Fruit fly (Drosophila melanogaster): ENCODE measurements around the gene CG11837.

The CG11837 gene

DNA sequence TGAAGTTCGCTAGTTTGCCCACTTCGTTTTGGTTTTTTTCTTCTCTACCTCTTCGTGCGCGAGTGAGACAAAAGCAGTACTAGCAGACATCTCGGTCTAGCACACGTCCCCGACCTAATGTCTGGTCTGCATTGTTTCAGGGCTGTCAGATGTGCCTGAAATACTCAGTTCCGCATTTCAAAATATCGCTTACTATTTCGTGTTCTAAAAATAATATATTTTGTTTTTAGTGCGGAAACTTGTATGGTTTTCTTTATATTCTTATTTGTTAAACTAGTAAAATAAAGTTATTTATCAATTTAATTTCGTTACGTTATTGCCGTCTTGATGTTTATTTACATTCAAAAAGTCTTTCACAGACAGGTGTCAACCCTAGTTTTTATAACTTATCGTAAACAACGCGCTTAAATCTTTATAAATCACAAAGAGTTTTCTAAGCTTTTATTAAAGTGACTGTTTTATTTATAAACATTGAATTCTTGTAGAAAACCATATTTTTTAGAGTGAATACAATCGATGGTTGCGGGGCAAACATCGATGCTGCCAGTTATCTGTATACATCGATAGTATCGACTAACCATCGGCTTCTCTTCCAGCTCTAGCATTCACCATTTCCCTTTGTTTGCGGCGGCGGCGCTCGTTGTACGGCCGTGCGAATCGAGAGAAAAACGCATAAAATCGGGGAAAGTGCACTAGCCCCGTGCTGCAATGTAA, 14.1 kb downstream of the CG11837 start (continued):
- TF ChIP-seq Scr (GFP tag; IDR thresholded peaks at IDR 0.05; ENCODE audit: partially characterized antibody): no peak
- peak; percentile 97 for TF ChIP-seq Ets65A (GFP tag)
- TF ChIP-seq en (GFP tag; optimal IDR thresholded peaks at IDR 0.05): no peak
- peak; percentile 64 for TF ChIP-seq CG16815 (GFP tag; optimal IDR thresholded peaks at IDR 0.05)
- TF ChIP-seq luna (GFP tag; optimal IDR thresholded peaks at IDR 0.05): peak; percentile 59
- peak; percentile 14 for TF ChIP-seq CG9876 (GFP tag; optimal IDR thresholded peaks at IDR 0.05)
- no peak for TF ChIP-seq Lpt (GFP tag; optimal IDR thresholded peaks at IDR 0.05)
- TF ChIP-seq CG31388 (GFP tag; optimal IDR thresholded peaks at IDR 0.05): no peak
- TF ChIP-seq HLH3B (GFP tag; IDR thresholded peaks at IDR 0.05): no peak
- TF ChIP-seq sd (tag; optimal IDR thresholded peaks at IDR 0.05): no peak
- peak; percentile 75 for TF ChIP-seq nmo (GFP tag; optimal IDR thresholded peaks at IDR 0.05)
- no peak for TF ChIP-seq prd (optimal IDR thresholded peaks at IDR 0.05)
- no peak for TF ChIP-seq prd (GFP tag; IDR thresholded peaks at IDR 0.05)
- TF ChIP-seq CG16863 (GFP tag; optimal IDR thresholded peaks at IDR 0.05): peak; percentile 56
- peak; percentile 32 for TF ChIP-seq CG6683 (GFP tag; optimal IDR thresholded peaks at IDR 0.05)
- TF ChIP-seq schlank (tag; optimal IDR thresholded peaks at IDR 0.05): no peak
- TF ChIP-seq knrl (GFP tag; IDR thresholded peaks at IDR 0.05; ENCODE audit: partially characterized antibody): no peak
- TF ChIP-seq lola (GFP tag; optimal IDR thresholded peaks at IDR 0.05): peak in 1 of 3 experiments; percentile 76
- no peak for TF ChIP-seq CG17328 (GFP tag; IDR thresholded peaks at IDR 0.05)
- TF ChIP-seq CG16813 (GFP tag; IDR thresholded peaks at IDR 0.05; ENCODE audit: partially characterized antibody): no peak
- no peak for TF ChIP-seq pros (GFP tag; optimal IDR thresholded peaks at IDR 0.05)
- TF ChIP-seq CG2116 (GFP tag; optimal IDR thresholded peaks at IDR 0.05): peak; percentile 78
- no peak for TF ChIP-seq Dref (GFP tag; IDR thresholded peaks at IDR 0.05)
- no peak for TF ChIP-seq inv (GFP tag; IDR thresholded peaks at IDR 0.05; ENCODE audit: partially characterized antibody)
- peak; percentile 80 for TF ChIP-seq lab (GFP tag; optimal IDR thresholded peaks at IDR 0.05)
- no peak for TF ChIP-seq GATAe (GFP tag; conservative IDR thresholded peaks at IDR 0.05)
- TF ChIP-seq bbx (GFP tag; IDR thresholded peaks at IDR 0.05; ENCODE audit: partially characterized antibody): no peak
- no peak for TF ChIP-seq p53 (GFP tag; optimal IDR thresholded peaks at IDR 0.05)
- TF ChIP-seq CG2875 (GFP tag; optimal IDR thresholded peaks at IDR 0.05): peak; percentile 31
- TF ChIP-seq CG10274 (GFP tag; optimal IDR thresholded peaks at IDR 0.05): peak; percentile 21
- peak; percentile 73 for TF ChIP-seq Abd-B (GFP tag; optimal IDR thresholded peaks at IDR 0.05)
- peak; percentile 65 for TF ChIP-seq B-H2 (GFP tag; optimal IDR thresholded peaks at IDR 0.05)
- peak; percentile 59 for TF ChIP-seq nerfin-1 (tag; optimal IDR thresholded peaks at IDR 0.05)
- TF ChIP-seq dan (GFP tag; IDR thresholded peaks at IDR 0.05): no peak
- TF ChIP-seq BtbVII (GFP tag; optimal IDR thresholded peaks at IDR 0.05): peak; percentile 62
- TF ChIP-seq Hand (GFP tag; optimal IDR thresholded peaks at IDR 0.05): peak; percentile 51
- TF ChIP-seq Dek (tag; optimal IDR thresholded peaks at IDR 0.05): peak; percentile 76
- TF ChIP-seq cg (GFP tag; optimal IDR thresholded peaks at IDR 0.05): no peak
- TF ChIP-seq trh (GFP tag; optimal IDR thresholded peaks at IDR 0.05): no peak
- TF ChIP-seq bcd (GFP tag; optimal IDR thresholded peaks at IDR 0.05): peak; percentile 70
- no peak for TF ChIP-seq CG10565 (GFP tag; optimal IDR thresholded peaks at IDR 0.05)
- peak; percentile 68 for TF ChIP-seq Hr3 (GFP tag; optimal IDR thresholded peaks at IDR 0.05)
- no peak for TF ChIP-seq Dbx (GFP tag; IDR thresholded peaks at IDR 0.05)
- TF ChIP-seq twi (tag; optimal IDR thresholded peaks at IDR 0.05): peak; percentile 8
- peak; percentile 41 for TF ChIP-seq sqz (GFP tag; optimal IDR thresholded peaks at IDR 0.05)
- no peak for TF ChIP-seq CG32772 (GFP tag; IDR thresholded peaks at IDR 0.05)
- peak; percentile 72 for TF ChIP-seq Nf-YC (tag; optimal IDR thresholded peaks at IDR 0.05)
- TF ChIP-seq fru (optimal IDR thresholded peaks at IDR 0.05): no peak
- peak; percentile 68 for TF ChIP-seq CG10431 (GFP tag; optimal IDR thresholded peaks at IDR 0.05)
- TF ChIP-seq CG16779 (GFP tag; IDR thresholded peaks at IDR 0.05): no peak

All from whole organism, embryonic.